Fruit fly (Drosophila melanogaster): ENCODE data around the gene sov.

The sov gene

dm6 chrX:6791531-6791930 is 35.4 kb downstream of the sov start (continued):
- TF ChIP-seq crol (GFP tag; IDR thresholded peaks at IDR 0.05) (no peak), gt (GFP tag; IDR thresholded peaks at IDR 0.05) (no peak), CG9727 (GFP tag; optimal IDR thresholded peaks at IDR 0.05) (no peak), CG3838 (GFP tag; optimal IDR thresholded peaks at IDR 0.05) (no peak), Awh (GFP tag; IDR thresholded peaks at IDR 0.05) (no peak), slp2 (GFP tag; optimal IDR thresholded peaks at IDR 0.05) (no peak), CG13424 (tag; optimal IDR thresholded peaks at IDR 0.05) (peak; percentile 22), trh (GFP tag; optimal IDR thresholded peaks at IDR 0.05) (no peak), CG16779 (GFP tag; IDR thresholded peaks at IDR 0.05) (no peak), CG1529 (GFP tag; optimal IDR thresholded peaks at IDR 0.05) (no peak), mirr (GFP tag; optimal IDR thresholded peaks at IDR 0.05) (no peak), row (GFP tag; IDR thresholded peaks at IDR 0.05) (peak; percentile 34; the same call in 1 of the 3 replicates), CG18619 (GFP tag; optimal IDR thresholded peaks at IDR 0.05) (no peak), fd102C (GFP tag; optimal IDR thresholded peaks at IDR 0.05) (no peak), CG4424 (GFP tag; optimal IDR thresholded peaks at IDR 0.05) (no peak), Camta (GFP tag; optimal IDR thresholded peaks at IDR 0.05) (no peak), CG7987 (GFP tag; optimal IDR thresholded peaks at IDR 0.05) (no peak), CG31441 (GFP tag; IDR thresholded peaks at IDR 0.05) (no peak), CG2120 (GFP tag; optimal IDR thresholded peaks at IDR 0.05) (peak; percentile 17), ewg (GFP tag; optimal IDR thresholded peaks at IDR 0.05) (no peak), CG2875 (GFP tag; optimal IDR thresholded peaks at IDR 0.05) (no peak), CG4854 (GFP tag; optimal IDR thresholded peaks at IDR 0.05) (no peak), Jarid2 (GFP tag; optimal IDR thresholded peaks at IDR 0.05) (no peak), yki (optimal IDR thresholded peaks at IDR 0.05) (no peak), CG34422 (GFP tag; IDR thresholded peaks at IDR 0.05) (no peak), Blimp-1 (GFP tag; optimal IDR thresholded peaks at IDR 0.05) (no peak), dmrt11E (tag; optimal IDR thresholded peaks at IDR 0.05) (no peak), CG14710 (tag; optimal IDR thresholded peaks at IDR 0.05) (no peak), sim (GFP tag; IDR thresholded peaks at IDR 0.05) (peak; percentile 9; the same call in 1 of the 2 replicates), HLH54F (GFP tag; optimal IDR thresholded peaks at IDR 0.05) (no peak), Side (GFP tag; optimal IDR thresholded peaks at IDR 0.05) (no peak), Dfd (GFP tag; optimal IDR thresholded peaks at IDR 0.05) (no peak), CG33213 (GFP tag; optimal IDR thresholded peaks at IDR 0.05) (no peak), CG7556 (GFP tag; optimal IDR thresholded peaks at IDR 0.05) (no peak), Med (GFP tag) (peak; percentile 65), Hmx (GFP tag; optimal IDR thresholded peaks at IDR 0.05) (no peak), CG14965 (GFP tag; optimal IDR thresholded peaks at IDR 0.05; ENCODE audit: borderline replicate concordance) (no peak), CG9932 (GFP tag; IDR thresholded peaks at IDR 0.05) (peak; percentile 42; the same call in 1 of the 2 replicates), nom (GFP tag; optimal IDR thresholded peaks at IDR 0.05) (no peak), sisA (GFP tag; IDR thresholded peaks at IDR 0.05) (peak; percentile 32; the same call in 1 of the 2 replicates), CG16815 (GFP tag; optimal IDR thresholded peaks at IDR 0.05) (no peak), klu (GFP tag; IDR thresholded peaks at IDR 0.05) (no peak), D19A (tag; optimal IDR thresholded peaks at IDR 0.05) (no peak), CG17186 (GFP tag; optimal IDR thresholded peaks at IDR 0.05) (no peak), NfI (GFP tag; optimal IDR thresholded peaks at IDR 0.05) (no peak), CG2199 (GFP tag; IDR thresholded peaks at IDR 0.05) (no peak), CG1233 (GFP tag; optimal IDR thresholded peaks at IDR 0.05) (no peak), CG1603 (tag; optimal IDR thresholded peaks at IDR 0.05) (no peak), Oli (tag; optimal IDR thresholded peaks at IDR 0.05) (no peak), Sox102F (GFP tag; optimal IDR thresholded peaks at IDR 0.05) (no peak), TFAM (GFP tag; optimal IDR thresholded peaks at IDR 0.05) (no peak), CG32532 (GFP tag; IDR thresholded peaks at IDR 0.05) (peak; percentile 54; the same call in 1 of the 2 replicates)
